Fruit fly (Drosophila melanogaster) whole organism, embryonic: ENCODE data around the gene Strip.

Experiments used
- Antp ChIP-seq: fragments of 200-800 bp; sonication (Bioruptor generic); optimal IDR thresholded peaks from 3 replicates; lab custom pipeline; 2016; ENCODE audit warnings: missing biosample characterization, missing genetic modification characterization
- Bgb ChIP-seq: fragments of 200-800 bp; sonication (Bioruptor generic); IDR thresholded peaks from 2 replicates; pipeline ENCODE4 v1.3.6; 2022; ENCODE audit warnings: missing biosample characterization, missing genetic modification characterization; ENCODE audit not compliant: partially characterized antibody
- CG10321 ChIP-seq: fragments of 200-800 bp; sonication (Bioruptor generic); IDR thresholded peaks from 2 replicates; pipeline ENCODE4 v1.3.6; 2022; ENCODE audit warnings: missing biosample characterization, missing genetic modification characterization
- CG10366 ChIP-seq: fragments of 200-800 bp; sonication (Bioruptor generic); IDR thresholded peaks from 2 replicates; pipeline ENCODE4 v1.3.6; 2022; ENCODE audit warnings: missing biosample characterization, missing genetic modification characterization
- CG11456 ChIP-seq: fragments of 200-800 bp; sonication (Bioruptor generic); IDR thresholded peaks from 3 replicates; pipeline ENCODE4 v1.3.6; 2022; ENCODE audit warnings: missing biosample characterization, missing genetic modification characterization
- CG12299 ChIP-seq: fragments of 200-800 bp; sonication (Bioruptor generic); optimal IDR thresholded peaks from 2 replicates; lab custom pipeline; 2018; ENCODE audit warnings: missing biosample characterization, mild to moderate bottlenecking, missing genetic modification characterization
- CG14667 ChIP-seq: fragments of 200-800 bp; sonication (Bioruptor generic); IDR thresholded peaks from 2 replicates; pipeline ENCODE4 v1.3.6; 2022; ENCODE audit warnings: missing biosample characterization, missing genetic modification characterization
- CG1529 ChIP-seq: fragments of 200-800 bp; sonication (Bioruptor generic); optimal IDR thresholded peaks from 3 replicates; lab custom pipeline; 2018; ENCODE audit warnings: missing biosample characterization, missing genetic modification characterization
- CG15514 ChIP-seq: fragments of 200-800 bp; sonication (Bioruptor generic); optimal IDR thresholded peaks from 3 replicates; lab custom pipeline; 2017; ENCODE audit warnings: missing biosample characterization, missing genetic modification characterization, mild to moderate bottlenecking, moderate library complexity, missing genetic modification reagents
- CG2875 ChIP-seq: fragments of 200-800 bp; sonication (Bioruptor generic); optimal IDR thresholded peaks from 2 replicates; lab custom pipeline; 2017; ENCODE audit warnings: missing biosample characterization, mild to moderate bottlenecking, missing genetic modification characterization, missing genetic modification reagents
- CG30403 ChIP-seq: fragments of 200-800 bp; sonication (Bioruptor generic); optimal IDR thresholded peaks from 3 replicates; lab custom pipeline; 2016; ENCODE audit warnings: missing biosample characterization, missing genetic modification characterization
- CG3163 ChIP-seq: fragments of 200-800 bp; sonication (Bioruptor generic); optimal IDR thresholded peaks from 3 replicates; lab custom pipeline; 2016; ENCODE audit warnings: missing biosample characterization, missing genetic modification characterization
- CG3281 ChIP-seq: fragments of 200-800 bp; sonication (Bioruptor generic); optimal IDR thresholded peaks from 3 replicates; lab custom pipeline; 2017; ENCODE audit warnings: missing biosample characterization, mild to moderate bottlenecking, missing genetic modification characterization
- CG34376 ChIP-seq: fragments of 200-800 bp; sonication (Bioruptor generic); optimal IDR thresholded peaks from 2 replicates; lab custom pipeline; 2018; ENCODE audit warnings: missing biosample characterization, mild to moderate bottlenecking, missing genetic modification characterization
- CG4820 ChIP-seq: fragments of 200-800 bp; sonication (Bioruptor generic); optimal IDR thresholded peaks from 3 replicates; lab custom pipeline; 2016; ENCODE audit warnings: missing biosample characterization, missing genetic modification characterization
- CG6854 ChIP-seq: fragments of 200-800 bp; sonication (Bioruptor generic); optimal IDR thresholded peaks from 3 replicates; lab custom pipeline; 2017; ENCODE audit warnings: missing biosample characterization, mild to moderate bottlenecking, missing genetic modification characterization
- CG8388 ChIP-seq: fragments of 200-800 bp; sonication (Bioruptor generic); optimal IDR thresholded peaks from 2 replicates; lab custom pipeline; 2019; ENCODE audit warnings: missing biosample characterization, mild to moderate bottlenecking, missing genetic modification characterization, moderate library complexity
- CG8478 ChIP-seq: fragments of >200 bp; optimal IDR thresholded peaks from 2 replicates; lab custom pipeline; 2018
- CrebB ChIP-seq: fragments of 200-800 bp; sonication (Bioruptor generic); optimal IDR thresholded peaks from 3 replicates; lab custom pipeline; 2018; ENCODE audit warnings: missing biosample characterization, mild to moderate bottlenecking, missing genetic modification characterization
- Dbx ChIP-seq: fragments of 200-800 bp; sonication (Bioruptor generic); IDR thresholded peaks from 3 replicates; pipeline ENCODE4 v1.3.6; 2022; ENCODE audit warnings: missing biosample characterization, missing genetic modification characterization
- Dip3 ChIP-seq: fragments of 200-800 bp; sonication (Bioruptor generic); optimal IDR thresholded peaks from 3 replicates; lab custom pipeline; 2016; ENCODE audit warnings: missing biosample characterization, missing genetic modification characterization
- E2f1 ChIP-seq: fragments of 200-800 bp; sonication (Bioruptor generic); IDR thresholded peaks from 2 replicates; pipeline ENCODE4 v1.3.6; 2022; ENCODE audit warnings: missing biosample characterization, missing genetic modification characterization
- H2.0 ChIP-seq: fragments of 200-800 bp; sonication (Bioruptor generic); IDR thresholded peaks from 2 replicates; pipeline ENCODE4 v1.3.6; 2022; ENCODE audit warnings: missing biosample characterization, missing genetic modification characterization
- TFAM ChIP-seq: fragments of 200-800 bp; sonication (Bioruptor generic); optimal IDR thresholded peaks from 2 replicates; lab custom pipeline; 2017; ENCODE audit warnings: missing biosample characterization, missing genetic modification characterization, inconsistent platforms
- Trl ChIP-seq, 3 experiments: fragments of >200 bp in 2 of 3; fragments of 200-800 bp in 1 of 3; sonication (Bioruptor generic) in 1 of 3; optimal IDR thresholded peaks; 2 replicates in 1 of 3; 3 replicates in 2 of 3; lab custom pipeline; 2016 to 2017; ENCODE audit warnings: missing biosample characterization in 1 of 3, missing genetic modification characterization in 1 of 3
- abd-A ChIP-seq: fragments of 200-800 bp; sonication (Bioruptor generic); optimal IDR thresholded peaks from 3 replicates; lab custom pipeline; 2019; ENCODE audit warnings: missing biosample characterization, mild to moderate bottlenecking, missing genetic modification characterization, moderate library complexity
- amos ChIP-seq: fragments of 200-800 bp; sonication (Bioruptor generic); IDR thresholded peaks from 2 replicates; pipeline ENCODE4 v1.3.6; 2022; ENCODE audit warnings: missing biosample characterization, missing genetic modification characterization; ENCODE audit not compliant: partially characterized antibody
- fd96Cb ChIP-seq: fragments of 200-800 bp; sonication (Bioruptor generic); optimal IDR thresholded peaks from 2 replicates; lab custom pipeline; 2018; ENCODE audit warnings: missing biosample characterization, mild to moderate bottlenecking, missing genetic modification characterization, moderate library complexity
- fru ChIP-seq: fragments of >200 bp; optimal IDR thresholded peaks from 2 replicates; lab custom pipeline; 2017
- gce ChIP-seq: fragments of 200-800 bp; sonication (Bioruptor generic); IDR thresholded peaks from 3 replicates; pipeline ENCODE4 v1.3.6; 2022; ENCODE audit warnings: missing biosample characterization, missing genetic modification characterization
- gsb ChIP-seq: fragments of 200-800 bp; sonication (Bioruptor generic); IDR thresholded peaks from 2 replicates; pipeline ENCODE4 v1.3.6; 2022; ENCODE audit warnings: missing biosample characterization, missing genetic modification characterization
- ham ChIP-seq: fragments of 200-800 bp; sonication (Bioruptor generic); IDR thresholded peaks from 2 replicates; pipeline ENCODE4 v1.3.6; 2022; ENCODE audit warnings: missing biosample characterization, missing genetic modification characterization
- her ChIP-seq: fragments of 200-800 bp; sonication (Bioruptor generic); optimal IDR thresholded peaks from 2 replicates; lab custom pipeline; 2016; ENCODE audit warnings: missing biosample characterization, missing genetic modification characterization
- lmd ChIP-seq: fragments of 200-800 bp; sonication (Bioruptor generic); IDR thresholded peaks from 2 replicates; pipeline ENCODE4 v1.3.6; 2022; ENCODE audit warnings: missing biosample characterization, missing genetic modification characterization
- maf-S ChIP-seq: fragments of 200-800 bp; sonication (Bioruptor generic); optimal IDR thresholded peaks from 2 replicates; lab custom pipeline; 2016; ENCODE audit warnings: missing biosample characterization, missing genetic modification characterization
- odd ChIP-seq: fragments of 200-800 bp; sonication (Bioruptor generic); optimal IDR thresholded peaks from 2 replicates; lab custom pipeline; 2017; ENCODE audit warnings: missing biosample characterization, mild to moderate bottlenecking, missing genetic modification characterization
- org-1 ChIP-seq: fragments of 200-800 bp; sonication (Bioruptor generic); optimal IDR thresholded peaks from 2 replicates; lab custom pipeline; 2017; ENCODE audit warnings: missing biosample characterization, missing genetic modification characterization
- p53 ChIP-seq: fragments of 200-800 bp; sonication (Bioruptor generic); optimal IDR thresholded peaks from 2 replicates; lab custom pipeline; 2016; ENCODE audit warnings: missing biosample characterization, missing genetic modification characterization
- pzg ChIP-seq: fragments of 200-800 bp; sonication (Bioruptor generic); optimal IDR thresholded peaks from 3 replicates; lab custom pipeline; 2018; ENCODE audit warnings: missing biosample characterization, mild to moderate bottlenecking, missing genetic modification characterization, moderate library complexity
- repo ChIP-seq: fragments of 200-800 bp; sonication (Bioruptor generic); optimal IDR thresholded peaks from 2 replicates; lab custom pipeline; 2016; ENCODE audit warnings: missing biosample characterization, missing genetic modification characterization
- run ChIP-seq: fragments of 200-800 bp; sonication (Bioruptor generic); optimal IDR thresholded peaks from 3 replicates; lab custom pipeline; 2018; ENCODE audit warnings: missing biosample characterization, mild to moderate bottlenecking, missing genetic modification characterization
- sd ChIP-seq: fragments of 200-800 bp; sonication (Bioruptor generic); optimal IDR thresholded peaks from 3 replicates; lab custom pipeline; 2018; ENCODE audit warnings: missing biosample characterization, mild to moderate bottlenecking, missing genetic modification characterization, moderate library complexity
- seq ChIP-seq: fragments of 200-800 bp; sonication (Bioruptor generic); IDR thresholded peaks from 2 replicates; pipeline ENCODE4 v1.3.6; 2022; ENCODE audit warnings: missing biosample characterization, missing genetic modification characterization
- sna ChIP-seq: fragments of 200-800 bp; sonication (Bioruptor generic); IDR thresholded peaks from 2 replicates; pipeline ENCODE4 v1.3.6; 2022; ENCODE audit warnings: missing biosample characterization, missing genetic modification characterization; ENCODE audit not compliant: partially characterized antibody
- sug ChIP-seq: fragments of 200-800 bp; optimal IDR thresholded peaks from 2 replicates; lab custom pipeline; 2019; ENCODE audit warnings: missing biosample characterization, mild to moderate bottlenecking, missing genetic modification characterization, moderate library complexity
- trem ChIP-seq: fragments of 200-800 bp; optimal IDR thresholded peaks from 3 replicates; lab custom pipeline; 2019; ENCODE audit warnings: missing biosample characterization, mild to moderate bottlenecking, missing genetic modification characterization, moderate library complexity
- ttk ChIP-seq: fragments of 200-800 bp; sonication (Bioruptor generic); IDR thresholded peaks from 2 replicates; pipeline ENCODE4 v2.1.2; 2022; ENCODE audit warnings: missing biosample characterization, missing genetic modification characterization
- vfl ChIP-seq: fragments of 200-800 bp; sonication (Bioruptor generic); optimal IDR thresholded peaks from 2 replicates; lab custom pipeline; 2016; ENCODE audit warnings: missing biosample characterization, missing genetic modification characterization
- vnd ChIP-seq: fragments of 200-800 bp; sonication (Bioruptor generic); IDR thresholded peaks from 3 replicates; pipeline ENCODE4 v1.3.6; 2022; ENCODE audit warnings: missing biosample characterization, missing genetic modification characterization; ENCODE audit not compliant: partially characterized antibody
- zen2 ChIP-seq: fragments of 200-800 bp; sonication (Bioruptor generic); IDR thresholded peaks from 3 replicates; pipeline ENCODE4 v1.3.6; 2022; ENCODE audit warnings: missing biosample characterization, missing genetic modification characterization; ENCODE audit not compliant: partially characterized antibody

The Strip gene

DNA sequence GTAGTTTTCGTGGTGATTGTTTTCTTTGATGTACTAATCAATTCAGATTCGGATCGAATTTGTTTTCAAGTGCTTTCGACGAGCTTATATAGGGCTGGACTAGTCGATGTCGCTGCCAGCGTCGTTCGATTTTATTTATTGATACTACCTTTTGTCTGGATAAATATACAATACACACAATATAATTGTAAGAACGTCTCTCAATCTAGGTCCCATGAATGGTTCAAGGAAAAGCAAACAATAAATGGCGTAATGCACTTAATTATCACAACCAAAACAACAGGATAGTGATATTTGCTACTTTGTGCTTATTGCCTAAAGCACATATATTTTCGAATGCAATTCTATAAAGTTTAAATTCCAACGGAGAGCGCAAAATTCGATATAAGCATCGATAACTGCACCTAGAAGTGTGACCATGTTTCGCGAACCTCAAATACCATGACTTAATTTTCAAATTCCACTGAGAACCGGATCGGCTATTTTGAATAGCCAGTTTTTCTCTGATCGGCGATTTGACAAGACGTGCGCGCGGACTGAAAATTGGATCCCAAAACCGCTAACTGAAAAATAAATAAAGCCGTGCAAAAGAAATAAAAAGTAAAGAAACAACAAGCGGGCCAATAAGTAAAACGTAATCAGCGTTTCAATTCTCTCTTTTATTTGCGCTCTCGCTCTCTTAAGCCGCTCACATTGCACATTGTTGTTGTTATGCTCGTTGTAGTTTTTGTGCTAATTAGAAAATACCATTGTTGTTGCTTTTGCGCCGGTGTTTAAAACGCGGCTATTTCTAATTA lies 7.9 kb upstream of the Strip start, which contains the start of the genes Drsl6 and kst (continued):
- TF ChIP-seq amos (GFP tag; lab: Robert Waterston, UW) (peak; percentile 60), gsb (GFP tag; lab: Robert Waterston, UW) (no peak), run (tag; lab: Kevin White, UChicago) (no peak), Antp (no peak), CG6854 (GFP tag; lab: Kevin White, UChicago) (peak; percentile 24), trem (tag; lab: Kevin White, UChicago) (peak; percentile 6), CG8478 (no peak), CrebB (tag; lab: Kevin White, UChicago) (peak; percentile 59), gce (peak; percentile 37; the same call in 1 of the 3 replicates), CG12299 (no peak), repo (GFP tag; lab: Kevin White, UChicago) (no peak), vnd (no peak), H2.0 (no peak), ttk (GFP tag; lab: Robert Waterston, UW) (no peak), sna (GFP tag; lab: Robert Waterston, UW) (no peak), CG3281 (GFP tag; lab: Kevin White, UChicago) (peak; percentile 14), Dip3 (GFP tag; lab: Kevin White, UChicago) (no peak), sug (tag; lab: Kevin White, UChicago) (peak; percentile 52), org-1 (GFP tag; lab: Kevin White, UChicago) (no peak), fru (no peak), CG10321 (GFP tag; lab: Robert Waterston, UW) (0 out of 2 replicates have a peak, but pooled peaks have one; percentile 20), TFAM (GFP tag; lab: Kevin White, UChicago) (no peak), lmd (GFP tag; lab: Robert Waterston, UW) (no peak), vfl (GFP tag; lab: Kevin White, UChicago) (no peak), p53 (no peak), sd (tag; lab: Kevin White, UChicago) (peak; percentile 96), CG1529 (no peak), CG14667 (GFP tag; lab: Robert Waterston, UW) (no peak), Trl (optimal IDR thresholded peaks at IDR 0.05; lab: Kevin White, UChicago) (peak in 1 of 2 experiments; percentile 25), Trl (GFP tag; optimal IDR thresholded peaks at IDR 0.05; lab: Kevin White, UChicago) (peak; percentile 46), CG15514 (peak; percentile 92), odd (GFP tag; lab: Kevin White, UChicago) (no peak), CG8388 (no peak), CG2875 (GFP tag; lab: Kevin White, UChicago) (no peak), Bgb (peak; percentile 72), CG30403 (no peak), CG11456 (GFP tag; lab: Robert Waterston, UW) (no peak), her (GFP tag; lab: Kevin White, UChicago) (peak; percentile 9), CG3163 (GFP tag; lab: Kevin White, UChicago) (peak; percentile 86), Dbx (GFP tag; lab: Robert Waterston, UW) (peak; percentile 33; the same call in 1 of the 3 replicates), seq (GFP tag; lab: Robert Waterston, UW) (no peak), ham (no peak), CG10366 (GFP tag; lab: Robert Waterston, UW) (no peak), abd-A (tag; lab: Kevin White, UChicago) (no peak), fd96Cb (tag; lab: Kevin White, UChicago) (no peak), CG34376 (GFP tag; lab: Kevin White, UChicago) (peak; percentile 62), pzg (GFP tag; lab: Kevin White, UChicago) (peak; percentile 77), E2f1 (GFP tag; lab: Robert Waterston, UW) (no peak), CG4820 (GFP tag; lab: Kevin White, UChicago) (no peak), maf-S (GFP tag; lab: Kevin White, UChicago) (peak; percentile 29), zen2 (GFP tag; lab: Robert Waterston, UW) (no peak)
